Comparison of ENCODE assay signal across 3 worm cellular contexts in genomic region chrII:5055129-5055666, ce11.
A peak's percentile ranks its signal among the peaks of the same experiment; 100 is the strongest.
TF ChIP-seq lines count a peak whose summit lies in the region.

Gene ify-1, minus strand, starts transcription at chrII:5055179.
Gene rpl-22, plus strand, starts transcription at chrII:5055616.

TF ChIP-seq in whole organism, L1 larva, 84 proteins besides CTCF, POLR2A, EP300 and RAD21 (continued from another document and continues in another):
- TF ChIP-seq tlp-1 (tag; optimal IDR thresholded peaks at IDR 0.05; lab: Kevin White, UChicago) (no peak), xbp-1 (tag; optimal IDR thresholded peaks at IDR 0.05; lab: Kevin White, UChicago) (peak; percentile 93), lin-39 (tag; optimal IDR thresholded peaks at IDR 0.05; lab: Kevin White, UChicago) (peak; percentile 82), nhr-12 (tag; optimal IDR thresholded peaks at IDR 0.05; lab: Kevin White, UChicago) (no peak), lin-35 (GFP tag; optimal IDR thresholded peaks at IDR 0.05; lab: Kevin White, UChicago) (peak; percentile 95 to 98), snpc-4 (tag; optimal IDR thresholded peaks at IDR 0.05; lab: Kevin White, UChicago) (peak; percentile 93), mab-9 (GFP tag; IDR thresholded peaks at IDR 0.05; lab: Robert Waterston, UW) (peak; percentile 53; the same call in 1 of the 2 replicates), rnt-1 (tag; optimal IDR thresholded peaks at IDR 0.05; lab: Kevin White, UChicago) (peak; percentile 96), lin-13 (GFP tag; optimal IDR thresholded peaks at IDR 0.05; lab: Kevin White, UChicago) (peak; percentile 93), nhr-76 (tag; optimal IDR thresholded peaks at IDR 0.05; lab: Kevin White, UChicago) (no peak), irx-1 (tag; optimal IDR thresholded peaks at IDR 0.05; lab: Kevin White, UChicago) (peak; percentile 85), lir-3 (tag; optimal IDR thresholded peaks at IDR 0.05; lab: Kevin White, UChicago; ENCODE audit: poor library complexity) (peak; percentile 81), blmp-1 (tag; optimal IDR thresholded peaks at IDR 0.05; lab: Kevin White, UChicago) (peak; percentile 87), snu-23 (GFP tag; optimal IDR thresholded peaks at IDR 0.05; lab: Kevin White, UChicago) (peak; percentile 98), pax-3 (tag; optimal IDR thresholded peaks at IDR 0.05; lab: Kevin White, UChicago) (peak; percentile 81), sptf-1 (tag; optimal IDR thresholded peaks at IDR 0.05; lab: Kevin White, UChicago) (no peak), swsn-7 (tag; optimal IDR thresholded peaks at IDR 0.05; lab: Kevin White, UChicago) (peak; percentile 93), elt-2 (tag; optimal IDR thresholded peaks at IDR 0.05; lab: Kevin White, UChicago) (peak; percentile 99), nhr-28 (tag; optimal IDR thresholded peaks at IDR 0.05; lab: Kevin White, UChicago) (no peak), pag-3 (tag; optimal IDR thresholded peaks at IDR 0.05; lab: Kevin White, UChicago; ENCODE audit: borderline replicate concordance, insufficient read depth) (no peak), ces-1 (GFP tag; optimal IDR thresholded peaks at IDR 0.05; lab: Kevin White, UChicago) (no peak), aha-1 (tag; optimal IDR thresholded peaks at IDR 0.05; lab: Kevin White, UChicago) (peak; percentile 36), ceh-90 (tag; optimal IDR thresholded peaks at IDR 0.05; lab: Kevin White, UChicago) (no peak), efl-3 (GFP tag; optimal IDR thresholded peaks at IDR 0.05; lab: Kevin White, UChicago) (no peak), ceh-63 (GFP tag; optimal IDR thresholded peaks at IDR 0.05; lab: Kevin White, UChicago) (no peak), lin-15B (tag; optimal IDR thresholded peaks at IDR 0.05; lab: Kevin White, UChicago) (peak; percentile 97), ceh-82 (tag; optimal IDR thresholded peaks at IDR 0.05; lab: Kevin White, UChicago) (peak; percentile 89 to 97 (median 94)), nhr-84 (tag; optimal IDR thresholded peaks at IDR 0.05; lab: Kevin White, UChicago) (no peak), nhr-11 (tag; optimal IDR thresholded peaks at IDR 0.05; lab: Kevin White, UChicago) (peak; percentile 72), ztf-4 (tag; optimal IDR thresholded peaks at IDR 0.05; lab: Kevin White, UChicago) (peak; percentile 88), pqm-1 (tag; optimal IDR thresholded peaks at IDR 0.05; lab: Kevin White, UChicago) (no peak), hpl-2 (GFP tag; optimal IDR thresholded peaks at IDR 0.05; lab: Kevin White, UChicago) (peak; percentile 75), nhr-20 (tag; optimal IDR thresholded peaks at IDR 0.05; lab: Kevin White, UChicago) (peak; percentile 97), efl-1 (optimal IDR thresholded peaks at IDR 0.05; lab: Kevin White, UChicago) (peak; percentile 95 to 96), efl-1 (GFP tag; optimal IDR thresholded peaks at IDR 0.05 in 1 of 2; lab: Kevin White, UChicago) (peak; percentile 93 to 99), mef-2 (tag; optimal IDR thresholded peaks at IDR 0.05; lab: Kevin White, UChicago) (peak; percentile 17), ztf-11 (tag; optimal IDR thresholded peaks at IDR 0.05; lab: Kevin White, UChicago) (peak in 1 of 2 experiments; percentile 78), aly-2 (tag; optimal IDR thresholded peaks at IDR 0.05; lab: Kevin White, UChicago) (peak; percentile 69), unc-30 (tag; optimal IDR thresholded peaks at IDR 0.05; lab: Kevin White, UChicago) (no peak), alr-1 (tag; optimal IDR thresholded peaks at IDR 0.05; lab: Kevin White, UChicago; ENCODE audit: borderline replicate concordance) (no peak), egl-27 (tag; optimal IDR thresholded peaks at IDR 0.05; lab: Kevin White, UChicago) (peak in 1 of 2 experiments; percentile 36), C16A3.4 (tag; optimal IDR thresholded peaks at IDR 0.05; lab: Kevin White, UChicago) (peak; percentile 98), elt-3 (tag; optimal IDR thresholded peaks at IDR 0.05; lab: Kevin White, UChicago) (peak; percentile 5 to 98 (median 78))

TF ChIP-seq in whole organism, L3 larva, 47 proteins besides CTCF, POLR2A, EP300 and RAD21 (continued from another document):
- no peak for TF ChIP-seq fos-1 (tag; optimal IDR thresholded peaks at IDR 0.05; lab: Kevin White, UChicago)
- no peak for TF ChIP-seq zag-1 (tag; optimal IDR thresholded peaks at IDR 0.05; lab: Kevin White, UChicago)
- TF ChIP-seq ztf-11 (tag; optimal IDR thresholded peaks at IDR 0.05; lab: Kevin White, UChicago) = no peak
- TF ChIP-seq nhr-76 (tag; optimal IDR thresholded peaks at IDR 0.05; lab: Kevin White, UChicago) = peak; percentile 11
- TF ChIP-seq tbx-2 (tag; optimal IDR thresholded peaks at IDR 0.05; lab: Kevin White, UChicago) = peak; percentile 57
- TF ChIP-seq nhr-12 (tag; optimal IDR thresholded peaks at IDR 0.05; lab: Kevin White, UChicago) = no peak
- TF ChIP-seq ZK546.5 (tag; optimal IDR thresholded peaks at IDR 0.05; lab: Kevin White, UChicago) = peak; percentile 37
- peak; percentile 13 for TF ChIP-seq nhr-77 (tag; optimal IDR thresholded peaks at IDR 0.05; lab: Kevin White, UChicago)
- TF ChIP-seq nfya-1 (tag; optimal IDR thresholded peaks at IDR 0.05; lab: Kevin White, UChicago; ENCODE audit: insufficient read depth) = peak; percentile 99
- TF ChIP-seq nhr-11 (tag; optimal IDR thresholded peaks at IDR 0.05; lab: Kevin White, UChicago) = peak; percentile 82
- TF ChIP-seq R02D3.7 (tag; optimal IDR thresholded peaks at IDR 0.05; lab: Kevin White, UChicago) = peak; percentile 84
- no peak for TF ChIP-seq ceh-16 (tag; optimal IDR thresholded peaks at IDR 0.05; lab: Kevin White, UChicago)
- no peak for TF ChIP-seq nhr-67 (tag; optimal IDR thresholded peaks at IDR 0.05; lab: Kevin White, UChicago)
- TF ChIP-seq fkh-2 (tag; optimal IDR thresholded peaks at IDR 0.05; lab: Kevin White, UChicago) = no peak
- TF ChIP-seq sea-2 (GFP tag; optimal IDR thresholded peaks at IDR 0.05; lab: Kevin White, UChicago) = no peak
- TF ChIP-seq nhr-43 (tag; optimal IDR thresholded peaks at IDR 0.05; lab: Kevin White, UChicago; ENCODE audit: poor library complexity, severe bottlenecking) = peak; percentile 94
- peak; percentile 98 for TF ChIP-seq lin-15B (tag; optimal IDR thresholded peaks at IDR 0.05; lab: Kevin White, UChicago)
- TF ChIP-seq nhr-25 (tag; optimal IDR thresholded peaks at IDR 0.05; lab: Kevin White, UChicago) = peak; percentile 99
- no peak for TF ChIP-seq nhr-28 (tag; optimal IDR thresholded peaks at IDR 0.05; lab: Kevin White, UChicago)
- TF ChIP-seq lsy-12 (tag; optimal IDR thresholded peaks at IDR 0.05; lab: Kevin White, UChicago) = peak; percentile 78
- peak; percentile 98 for TF ChIP-seq nhr-23 (tag; optimal IDR thresholded peaks at IDR 0.05; lab: Kevin White, UChicago)
- peak; percentile 48 for TF ChIP-seq ceh-82 (tag; optimal IDR thresholded peaks at IDR 0.05; lab: Kevin White, UChicago)
- peak; percentile 67 for TF ChIP-seq ztf-4 (tag; optimal IDR thresholded peaks at IDR 0.05; lab: Kevin White, UChicago)
- TF ChIP-seq skn-1 (tag; optimal IDR thresholded peaks at IDR 0.05; lab: Kevin White, UChicago) = peak; percentile 91
- no peak for TF ChIP-seq eor-1 (tag; optimal IDR thresholded peaks at IDR 0.05; lab: Kevin White, UChicago)
- TF ChIP-seq mml-1 (tag; optimal IDR thresholded peaks at IDR 0.05; lab: Kevin White, UChicago) = no peak
- TF ChIP-seq fkh-10 (GFP tag; optimal IDR thresholded peaks at IDR 0.05; lab: Kevin White, UChicago) = peak; percentile 53
TF ChIP-seq in whole organism, L3 larva: peak in this region for 28.

TF ChIP-seq in whole organism, young adult, 124 proteins besides CTCF, POLR2A, EP300 and RAD21 (continued from another document and continues in another):
- TF ChIP-seq B0261.1 (tag; optimal IDR thresholded peaks at IDR 0.05; lab: Kevin White, UChicago) (peak; percentile 34), let-607 (tag; optimal IDR thresholded peaks at IDR 0.05; lab: Kevin White, UChicago) (peak; percentile 27 to 76), athp-1 (tag; optimal IDR thresholded peaks at IDR 0.05; lab: Kevin White, UChicago) (peak; percentile 73), unc-62 (GFP tag; optimal IDR thresholded peaks at IDR 0.05; lab: Kevin White, UChicago) (no peak), bed-1 (GFP tag; IDR thresholded peaks at IDR 0.05; lab: Robert Waterston, UW) (no peak), mcd-1 (GFP tag; IDR thresholded peaks at IDR 0.05; lab: Robert Waterston, UW) (peak; percentile 98), attf-5 (GFP tag; optimal IDR thresholded peaks at IDR 0.05; lab: Kevin White, UChicago) (peak; percentile 86), ZK185.1 (tag; optimal IDR thresholded peaks at IDR 0.05; lab: Kevin White, UChicago; ENCODE audit: poor library complexity, severe bottlenecking) (peak; percentile 90), dpl-1 (GFP tag; optimal IDR thresholded peaks at IDR 0.05; lab: Kevin White, UChicago) (peak; percentile 82), madf-10 (tag; optimal IDR thresholded peaks at IDR 0.05; lab: Kevin White, UChicago) (peak; percentile 56), akir-1 (GFP tag; optimal IDR thresholded peaks at IDR 0.05; lab: Kevin White, UChicago) (no peak), ets-4 (GFP tag; optimal IDR thresholded peaks at IDR 0.05; lab: Kevin White, UChicago) (no peak), ccch-3 (GFP tag; optimal IDR thresholded peaks at IDR 0.05; lab: Kevin White, UChicago) (no peak), ztf-25 (GFP tag; IDR thresholded peaks at IDR 0.05; lab: Robert Waterston, UW) (no peak), rcor-1 (GFP tag; IDR thresholded peaks at IDR 0.05; lab: Robert Waterston, UW) (peak; percentile 89), madf-6 (GFP tag; IDR thresholded peaks at IDR 0.05; lab: Robert Waterston, UW) (peak; percentile 94), snpc-1.3 (tag; optimal IDR thresholded peaks at IDR 0.05; lab: Kevin White, UChicago; ENCODE audit: insufficient read depth) (peak; percentile 60), somi-1 (GFP tag; optimal IDR thresholded peaks at IDR 0.05; lab: Kevin White, UChicago) (no peak), nhr-27 (tag; optimal IDR thresholded peaks at IDR 0.05; lab: Kevin White, UChicago) (no peak), lsl-1 (GFP tag; optimal IDR thresholded peaks at IDR 0.05; lab: Kevin White, UChicago) (peak; percentile 95), sdz-38 (tag; optimal IDR thresholded peaks at IDR 0.05; lab: Kevin White, UChicago) (no peak), snpc-1.1 (tag; optimal IDR thresholded peaks at IDR 0.05; lab: Kevin White, UChicago; ENCODE audit: insufficient read depth) (peak; percentile 81), snpc-4 (GFP tag; optimal IDR thresholded peaks at IDR 0.05; lab: Kevin White, UChicago) (peak; percentile 78), snpc-4 (tag; optimal IDR thresholded peaks at IDR 0.05; lab: Kevin White, UChicago) (peak; percentile 89 to 92 (median 90)), B0336.3 (GFP tag; IDR thresholded peaks at IDR 0.05; lab: Robert Waterston, UW) (peak; percentile 68; the same call in 1 of the 2 replicates), rec-8 (tag; optimal IDR thresholded peaks at IDR 0.05; lab: Kevin White, UChicago) (no peak), B0035.1 (tag; optimal IDR thresholded peaks at IDR 0.05; lab: Kevin White, UChicago) (no peak), tbp1 (GFP tag; optimal IDR thresholded peaks at IDR 0.05; lab: Kevin White, UChicago) (peak; percentile 73), ama-1 (optimal IDR thresholded peaks at IDR 0.05; lab: Kevin White, UChicago) (no peak), ama-1 (GFP tag; optimal IDR thresholded peaks at IDR 0.05; lab: Kevin White, UChicago) (no peak), hmg-1.2 (GFP tag; IDR thresholded peaks at IDR 0.05; lab: Robert Waterston, UW) (peak; percentile 71), aptf-2 (GFP tag; conservative IDR thresholded peaks at IDR 0.05; lab: Robert Waterston, UW) (no peak), sptf-2 (GFP tag; optimal IDR thresholded peaks at IDR 0.05; lab: Kevin White, UChicago) (no peak), F10E7.11 (tag; optimal IDR thresholded peaks at IDR 0.05; lab: Kevin White, UChicago) (no peak), F23B12.7 (tag; optimal IDR thresholded peaks at IDR 0.05; lab: Kevin White, UChicago; ENCODE audit: insufficient read depth) (peak; percentile 79), ztf-18 (tag; optimal IDR thresholded peaks at IDR 0.05; lab: Kevin White, UChicago) (peak; percentile 63), nhr-120 (GFP tag; IDR thresholded peaks at IDR 0.05; lab: Robert Waterston, UW) (no peak), T26A5.8 (tag; optimal IDR thresholded peaks at IDR 0.05; lab: Kevin White, UChicago) (no peak), fkh-3 (tag; optimal IDR thresholded peaks at IDR 0.05; lab: Kevin White, UChicago) (no peak), lin-26 (GFP tag; IDR thresholded peaks at IDR 0.05; lab: Robert Waterston, UW) (no peak; the same call in 1 of the 2 replicates), Y79H2A.3 (GFP tag; conservative IDR thresholded peaks at IDR 0.05; lab: Robert Waterston, UW) (no peak), hlh-12 (tag; optimal IDR thresholded peaks at IDR 0.05; lab: Kevin White, UChicago) (no peak), ceh-58 (GFP tag; IDR thresholded peaks at IDR 0.05; lab: Robert Waterston, UW) (no peak), F39B2.1 (GFP tag; IDR thresholded peaks at IDR 0.05; lab: Robert Waterston, UW) (no peak), pha-4 (tag; optimal IDR thresholded peaks at IDR 0.05; lab: Kevin White, UChicago) (peak; percentile 54), C17E4.6 (GFP tag; IDR thresholded peaks at IDR 0.05; lab: Robert Waterston, UW) (no peak), pbrm-1 (GFP tag; IDR thresholded peaks at IDR 0.05; lab: Robert Waterston, UW) (peak; percentile 89), F55B11.4 (tag; optimal IDR thresholded peaks at IDR 0.05; lab: Kevin White, UChicago; ENCODE audit: borderline replicate concordance, insufficient read depth) (no peak), F57C9.4 (tag; optimal IDR thresholded peaks at IDR 0.05; lab: Kevin White, UChicago) (peak; percentile 6), C06A6.2 (GFP tag; conservative IDR thresholded peaks at IDR 0.05; lab: Robert Waterston, UW) (no peak), ztf-22 (GFP tag; optimal IDR thresholded peaks at IDR 0.05; lab: Kevin White, UChicago) (no peak), lin-40 (tag; optimal IDR thresholded peaks at IDR 0.05; lab: Kevin White, UChicago) (peak; percentile 79), chd-7 (tag; optimal IDR thresholded peaks at IDR 0.05; lab: Kevin White, UChicago) (no peak), F52B5.7 (tag; optimal IDR thresholded peaks at IDR 0.05; lab: Kevin White, UChicago) (no peak), K11D2.4 (GFP tag; IDR thresholded peaks at IDR 0.05; lab: Robert Waterston, UW) (peak; percentile 66; the same call in 1 of the 2 replicates), F49E8.2 (tag; optimal IDR thresholded peaks at IDR 0.05; lab: Kevin White, UChicago; ENCODE audit: insufficient read depth) (peak; percentile 93), ceh-79 (tag; optimal IDR thresholded peaks at IDR 0.05; lab: Kevin White, UChicago) (no peak), madf-8 (GFP tag; conservative IDR thresholded peaks at IDR 0.05; lab: Robert Waterston, UW) (peak; percentile 71), F57A8.1 (GFP tag; optimal IDR thresholded peaks at IDR 0.05; lab: Kevin White, UChicago) (no peak), xnd-1 (tag; optimal IDR thresholded peaks at IDR 0.05; lab: Kevin White, UChicago) (peak; percentile 52), nfya-2 (GFP tag; IDR thresholded peaks at IDR 0.05; lab: Robert Waterston, UW) (no peak), dox-1 (GFP tag; IDR thresholded peaks at IDR 0.05; lab: Robert Waterston, UW) (peak; percentile 88), ceh-40 (GFP tag; IDR thresholded peaks at IDR 0.05; lab: Robert Waterston, UW) (no peak), die-1 (tag; optimal IDR thresholded peaks at IDR 0.05; lab: Kevin White, UChicago) (peak; percentile 7), egl-18 (GFP tag; IDR thresholded peaks at IDR 0.05; lab: Robert Waterston, UW) (no peak), let-526 (GFP tag; IDR thresholded peaks at IDR 0.05; lab: Robert Waterston, UW) (no peak), ztf-28 (GFP tag; IDR thresholded peaks at IDR 0.05; lab: Robert Waterston, UW) (0 out of 2 replicates have a peak, but pooled peaks have one; percentile 42), mel-28 (tag; optimal IDR thresholded peaks at IDR 0.05; lab: Kevin White, UChicago; ENCODE audit: borderline replicate concordance) (no peak), attf-3 (GFP tag; conservative IDR thresholded peaks at IDR 0.05; lab: Robert Waterston, UW) (peak; percentile 65), cebp-1 (GFP tag; IDR thresholded peaks at IDR 0.05; lab: Robert Waterston, UW) (no peak), cebp-1 (tag; optimal IDR thresholded peaks at IDR 0.05; lab: Kevin White, UChicago) (peak; percentile 76)
